Worm (Caenorhabditis elegans) whole organism, L4 larva: ENCODE results near the gene fbxa-63.

Experiments used
- F44E2.7 ChIP-seq: fragments of 200-800 bp; sonication (Bioruptor generic); IDR thresholded peaks from 2 replicates; pipeline ENCODE4 v2.1.2; 2022; ENCODE audit warnings: missing genetic modification characterization, missing compliant biosample characterization
- F49E8.2 ChIP-seq: sonication (generic microtip); optimal IDR thresholded peaks from 2 replicates; lab custom pipeline; 2016; ENCODE audit warnings: missing compliant biosample characterization, mild to moderate bottlenecking, missing genetic modification characterization, borderline replicate concordance
- R02D3.7 ChIP-seq: fragments of 150-350 bp; sonication (generic microtip); optimal IDR thresholded peaks from 3 replicates; lab custom pipeline; 2014; ENCODE audit warnings: missing biosample characterization, missing genetic modification characterization
- Y105C5A.15 ChIP-seq: fragments of 200-800 bp; sonication (Bioruptor generic); IDR thresholded peaks from 2 replicates; pipeline ENCODE4 v1.3.6; 2022; ENCODE audit warnings: missing genetic modification characterization, missing compliant biosample characterization
- Y48G9A.11 ChIP-seq: fragments of 200-800 bp; sonication (Bioruptor generic); IDR thresholded peaks from 2 replicates; pipeline ENCODE4 v1.3.6; 2022; ENCODE audit warnings: missing genetic modification reagents, missing genetic modification characterization, missing compliant biosample characterization
- Y5F2A.4 ChIP-seq: fragments of 200-800 bp; sonication (Bioruptor generic); optimal IDR thresholded peaks from 2 replicates; lab custom pipeline; 2018; ENCODE audit warnings: mild to moderate bottlenecking, missing genetic modification characterization, missing compliant biosample characterization
- Y75B8A.6 ChIP-seq: fragments of 200-800 bp; sonication (Bioruptor generic); IDR thresholded peaks from 2 replicates; pipeline ENCODE4 v1.3.6; 2022; ENCODE audit warnings: missing genetic modification reagents, missing genetic modification characterization, missing compliant biosample characterization
- aha-1 ChIP-seq: fragments of 150-350 bp; peaks from one replicate; lab custom pipeline; 2014; ENCODE audit warnings: missing biosample characterization, missing genetic modification characterization
- arid-1 ChIP-seq: fragments of 200-800 bp; sonication (Bioruptor generic); conservative IDR thresholded peaks from 2 replicates; pipeline ENCODE4 v1.3.6; 2022; ENCODE audit warnings: missing genetic modification reagents, missing genetic modification characterization, missing compliant biosample characterization
- attf-4 ChIP-seq: sonication (generic microtip); optimal IDR thresholded peaks from 3 replicates; lab custom pipeline; 2017; ENCODE audit warnings: missing biosample characterization, missing genetic modification characterization
- ceh-44 ChIP-seq: fragments of 200-800 bp; sonication (Bioruptor generic); IDR thresholded peaks from 2 replicates; pipeline ENCODE4 v1.3.6; 2022; ENCODE audit warnings: missing genetic modification reagents, missing genetic modification characterization, missing compliant biosample characterization
- ceh-62 ChIP-seq: sonication (generic microtip); optimal IDR thresholded peaks from 2 replicates; lab custom pipeline; 2017; ENCODE audit warnings: missing biosample characterization, missing genetic modification characterization
- ceh-82 ChIP-seq: sonication (generic microtip); optimal IDR thresholded peaks from 2 replicates; lab custom pipeline; 2017; ENCODE audit warnings: missing biosample characterization, missing genetic modification characterization
- ces-1 ChIP-seq: fragments of 150-350 bp; sonication (generic microtip); optimal IDR thresholded peaks from 4 replicates; lab custom pipeline; 2014; ENCODE audit warnings: missing biosample characterization, missing genetic modification reagents, missing genetic modification characterization
- ctbp-1 ChIP-seq: fragments of 200-800 bp; sonication (Bioruptor generic); IDR thresholded peaks from 2 replicates; pipeline ENCODE4 v1.3.6; 2022; ENCODE audit warnings: missing genetic modification reagents, missing genetic modification characterization, missing compliant biosample characterization
- daf-12 ChIP-seq: fragments of 150-350 bp; optimal IDR thresholded peaks from 2 replicates; lab custom pipeline; 2014; ENCODE audit warnings: missing biosample characterization, missing genetic modification reagents, missing genetic modification characterization
- daf-16 ChIP-seq, 3 experiments: sonication (generic microtip); optimal IDR thresholded peaks; 2 replicates each; lab custom pipeline; 2016 to 2017; ENCODE audit warnings: missing genetic modification characterization in 3 of 3, missing genetic modification reagents in 3 of 3, mild to moderate bottlenecking in 2 of 3, missing compliant biosample characterization in 2 of 3, missing biosample characterization in 1 of 3, moderate library complexity in 1 of 3
- dmd-8 ChIP-seq: fragments of 200-800 bp; sonication (Bioruptor generic); IDR thresholded peaks from 2 replicates; pipeline ENCODE4 v1.3.6; 2022; ENCODE audit warnings: missing genetic modification characterization, missing compliant biosample characterization
- dve-1 ChIP-seq: sonication (generic microtip); optimal IDR thresholded peaks from 2 replicates; lab custom pipeline; 2017; ENCODE audit warnings: antibody characterized with exemption, mild to moderate bottlenecking, missing genetic modification characterization, missing compliant biosample characterization; ENCODE audit not compliant: insufficient read depth
- egl-43 ChIP-seq: fragments of 200-800 bp; sonication (Bioruptor generic); IDR thresholded peaks from 2 replicates; pipeline ENCODE4 v1.3.6; 2022; ENCODE audit warnings: missing genetic modification reagents, missing genetic modification characterization, missing compliant biosample characterization
- fkh-10 ChIP-seq: fragments of 150-350 bp; optimal IDR thresholded peaks from 2 replicates; lab custom pipeline; 2014; ENCODE audit warnings: missing biosample characterization, missing genetic modification reagents, missing genetic modification characterization
- gei-8 ChIP-seq: fragments of 200-800 bp; sonication (Bioruptor generic); optimal IDR thresholded peaks from 2 replicates; lab custom pipeline; 2018; ENCODE audit warnings: mild to moderate bottlenecking, missing genetic modification characterization, missing compliant biosample characterization
- hif-1 ChIP-seq, 2 experiments: sonication (generic microtip); optimal IDR thresholded peaks; 2 replicates each; lab custom pipeline; 2016 to 2017; ENCODE audit warnings: missing compliant biosample characterization in 2 of 2, missing genetic modification characterization in 2 of 2, missing genetic modification reagents in 2 of 2, missing genotype in 2 of 2, mild to moderate bottlenecking in 1 of 2
- hlh-30 ChIP-seq: sonication (generic microtip); optimal IDR thresholded peaks from 2 replicates; lab custom pipeline; 2017; ENCODE audit warnings: antibody characterized with exemption, mild to moderate bottlenecking, missing genetic modification characterization, missing compliant biosample characterization; ENCODE audit not compliant: insufficient read depth
- hmg-1.1 ChIP-seq: fragments of 200-800 bp; sonication (Bioruptor generic); IDR thresholded peaks from 2 replicates; pipeline ENCODE4 v1.3.6; 2022; ENCODE audit warnings: missing genetic modification reagents, missing genetic modification characterization, missing compliant biosample characterization
- lin-1 ChIP-seq: fragments of 200-800 bp; sonication (Bioruptor generic); IDR thresholded peaks from 2 replicates; pipeline ENCODE4 v1.3.6; 2022; ENCODE audit warnings: missing genetic modification reagents, missing genetic modification characterization, missing compliant biosample characterization
- lin-29 ChIP-seq: fragments of 200-800 bp; sonication (Bioruptor generic); IDR thresholded peaks from 2 replicates; pipeline ENCODE4 v1.3.6; 2022; ENCODE audit warnings: missing genetic modification reagents, missing genetic modification characterization, missing compliant biosample characterization
- lin-39 ChIP-seq: fragments of 150-350 bp; optimal IDR thresholded peaks from 2 replicates; lab custom pipeline; 2014; ENCODE audit warnings: missing biosample characterization, missing genetic modification reagents, missing genetic modification characterization
- madf-5 ChIP-seq, 2 experiments: fragments of 200-800 bp; sonication (Bioruptor generic); IDR thresholded peaks; 2 replicates each; pipeline ENCODE4 v1.3.6; 2022; ENCODE audit warnings: missing compliant biosample characterization in 2 of 2, missing genetic modification characterization in 2 of 2
- nhr-10 ChIP-seq: fragments of 150-350 bp; optimal IDR thresholded peaks from 2 replicates; lab custom pipeline; 2014; ENCODE audit warnings: missing biosample characterization, missing genetic modification characterization
- nhr-102 ChIP-seq: sonication (generic microtip); optimal IDR thresholded peaks from 2 replicates; lab custom pipeline; 2016; ENCODE audit warnings: mild to moderate bottlenecking, missing genetic modification characterization, moderate library complexity, missing compliant biosample characterization
- nhr-25 ChIP-seq: sonication (generic microtip); optimal IDR thresholded peaks from 2 replicates; lab custom pipeline; 2017; ENCODE audit warnings: missing genetic modification characterization, mild to moderate bottlenecking, missing compliant biosample characterization, antibody characterized with exemption, moderate library complexity, borderline replicate concordance; ENCODE audit not compliant: insufficient read depth
- nhr-28 ChIP-seq: fragments of 150-350 bp; optimal IDR thresholded peaks from 2 replicates; lab custom pipeline; 2014; ENCODE audit warnings: missing biosample characterization, missing genetic modification characterization
- nhr-41 ChIP-seq: fragments of 200-800 bp; sonication (Bioruptor generic); IDR thresholded peaks from 2 replicates; pipeline ENCODE4 v1.3.6; 2022; ENCODE audit warnings: missing genetic modification reagents, missing genetic modification characterization, missing compliant biosample characterization
- nhr-48 ChIP-seq: sonication (generic microtip); optimal IDR thresholded peaks from 2 replicates; lab custom pipeline; 2016; ENCODE audit warnings: mild to moderate bottlenecking, missing genetic modification characterization, missing compliant biosample characterization
- nhr-6 ChIP-seq: fragments of 150-350 bp; optimal IDR thresholded peaks from 2 replicates; lab custom pipeline; 2014; ENCODE audit warnings: missing biosample characterization, missing genetic modification characterization
- nhr-76 ChIP-seq: fragments of 150-350 bp; optimal IDR thresholded peaks from 2 replicates; lab custom pipeline; 2014; ENCODE audit warnings: missing biosample characterization, missing genetic modification characterization
- php-3 ChIP-seq: fragments of 200-800 bp; sonication (Bioruptor generic); IDR thresholded peaks from 2 replicates; pipeline ENCODE4 v1.3.6; 2022; ENCODE audit warnings: missing genetic modification reagents, missing genetic modification characterization, missing compliant biosample characterization
- pqm-1 ChIP-seq: sonication (generic microtip); optimal IDR thresholded peaks from 2 replicates; lab custom pipeline; 2017; ENCODE audit warnings: missing biosample characterization, missing genetic modification characterization
- rbr-2 ChIP-seq: sonication (generic microtip); optimal IDR thresholded peaks from 2 replicates; lab custom pipeline; 2016; ENCODE audit warnings: missing genotype, missing genetic modification characterization, missing compliant biosample characterization
- saeg-2 ChIP-seq: fragments of 200-800 bp; sonication (Bioruptor generic); IDR thresholded peaks from 2 replicates; pipeline ENCODE4 v1.3.6; 2022; ENCODE audit warnings: missing genetic modification reagents, missing genetic modification characterization, missing compliant biosample characterization
- sdz-12 ChIP-seq: fragments of 200-800 bp; sonication (Bioruptor generic); optimal IDR thresholded peaks from 2 replicates; lab custom pipeline; 2018; ENCODE audit warnings: mild to moderate bottlenecking, missing genetic modification characterization, missing compliant biosample characterization
- set-16 ChIP-seq: fragments of 200-800 bp; sonication (Bioruptor generic); IDR thresholded peaks from 2 replicates; pipeline ENCODE4 v1.3.6; 2022; ENCODE audit warnings: missing genetic modification reagents, missing genetic modification characterization, missing compliant biosample characterization
- skn-1 ChIP-seq: fragments of 150-350 bp; optimal IDR thresholded peaks from 2 replicates; lab custom pipeline; 2014; ENCODE audit warnings: missing biosample characterization, missing genetic modification characterization
- snpc-1.2 ChIP-seq: fragments of 200-800 bp; sonication (Bioruptor generic); IDR thresholded peaks from 2 replicates; pipeline ENCODE4 v1.3.6; 2022; ENCODE audit warnings: missing genetic modification reagents, missing genetic modification characterization, missing compliant biosample characterization
- spr-1 ChIP-seq: sonication (generic microtip); optimal IDR thresholded peaks from 2 replicates; lab custom pipeline; 2016; ENCODE audit warnings: mild to moderate bottlenecking, missing genetic modification characterization, missing compliant biosample characterization
- tra-1 ChIP-seq: fragments of 200-800 bp; sonication (Bioruptor generic); IDR thresholded peaks from 2 replicates; pipeline ENCODE4 v1.3.6; 2022; ENCODE audit warnings: missing genetic modification reagents, missing genetic modification characterization, missing compliant biosample characterization
- unc-39 ChIP-seq: sonication (generic microtip); optimal IDR thresholded peaks from 2 replicates; lab custom pipeline; 2017; ENCODE audit warnings: missing biosample characterization, missing genetic modification characterization
- vab-7 ChIP-seq: fragments of 200-800 bp; sonication (Bioruptor generic); IDR thresholded peaks from 2 replicates; pipeline ENCODE4 v1.3.6; 2022; ENCODE audit warnings: missing genetic modification reagents, missing genetic modification characterization, missing compliant biosample characterization
- zag-1 ChIP-seq: fragments of 150-350 bp; optimal IDR thresholded peaks from 2 replicates; lab custom pipeline; 2014; ENCODE audit warnings: missing biosample characterization, missing genetic modification characterization
- zfp-2 ChIP-seq: sonication (generic microtip); optimal IDR thresholded peaks from 2 replicates; lab custom pipeline; 2016; ENCODE audit warnings: mild to moderate bottlenecking, missing genetic modification characterization, missing compliant biosample characterization
- zip-2 ChIP-seq: fragments of 150-350 bp; optimal IDR thresholded peaks from 2 replicates; lab custom pipeline; 2014; ENCODE audit warnings: missing biosample characterization, missing genetic modification characterization

Gene fbxa-63

DNA sequence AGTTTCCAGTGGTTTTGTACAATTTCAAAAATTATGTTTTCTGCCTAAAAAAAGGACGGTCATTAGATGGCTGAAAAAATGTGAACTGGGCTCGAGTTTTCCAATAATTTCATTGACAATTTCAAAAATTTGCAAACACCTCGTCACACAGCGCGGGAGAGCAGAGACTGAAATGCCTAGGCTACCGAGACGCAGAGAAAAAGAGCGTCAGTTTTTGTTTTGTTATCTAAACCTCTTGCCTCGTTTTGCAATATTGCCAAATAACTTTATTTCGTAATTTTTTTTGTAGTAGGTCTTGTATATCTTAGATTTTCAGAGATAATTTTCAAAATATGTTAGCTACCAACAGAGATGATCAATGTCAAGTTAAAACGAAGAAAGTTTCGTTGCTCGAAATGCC, at the start of gene fbxa-63:
TSS of gene fbxa-63 (plus strand) at position 310 of the 400 bp plus-strand sequence.
- no peak for TF ChIP-seq nhr-102
- TF ChIP-seq zag-1: no peak
- no peak for TF ChIP-seq skn-1
- no peak for TF ChIP-seq egl-43 (GFP tag; lab: Robert Waterston, UW)
- no peak for TF ChIP-seq hif-1 (tag; optimal IDR thresholded peaks at IDR 0.05; lab: Kevin White, UChicago)
- TF ChIP-seq Y105C5A.15 (GFP tag; lab: Robert Waterston, UW): no peak
- no peak for TF ChIP-seq ceh-82 (tag; lab: Kevin White, UChicago)
- TF ChIP-seq aha-1: peak; percentile 43
- TF ChIP-seq ceh-44 (GFP tag; lab: Robert Waterston, UW): no peak
- TF ChIP-seq tra-1: no peak
- no peak for TF ChIP-seq nhr-10 (tag; lab: Kevin White, UChicago)
- no peak for TF ChIP-seq nhr-25 (tag; lab: Kevin White, UChicago)
- TF ChIP-seq ceh-62 (tag; lab: Kevin White, UChicago): no peak
- TF ChIP-seq vab-7: no peak
- TF ChIP-seq arid-1 (GFP tag; lab: Robert Waterston, UW): no peak
- TF ChIP-seq snpc-1.2 (GFP tag; lab: Robert Waterston, UW): no peak
- TF ChIP-seq unc-39 (tag; lab: Kevin White, UChicago): no peak
- TF ChIP-seq Y5F2A.4 (GFP tag; lab: Kevin White, UChicago): no peak
- no peak for TF ChIP-seq dmd-8 (GFP tag; lab: Robert Waterston, UW)
- TF ChIP-seq saeg-2 (GFP tag; lab: Robert Waterston, UW): no peak
- no peak for TF ChIP-seq daf-12 (tag; lab: Kevin White, UChicago)
- TF ChIP-seq fkh-10 (GFP tag; lab: Kevin White, UChicago): peak; percentile 11
- no peak for TF ChIP-seq nhr-48
- no peak for TF ChIP-seq set-16
- no peak for TF ChIP-seq R02D3.7 (tag; lab: Kevin White, UChicago)
- no peak for TF ChIP-seq sdz-12 (GFP tag; lab: Kevin White, UChicago)
- TF ChIP-seq nhr-76 (tag; lab: Kevin White, UChicago): no peak
- no peak for TF ChIP-seq spr-1 (tag; lab: Kevin White, UChicago)
- no peak for TF ChIP-seq zfp-2 (tag; lab: Kevin White, UChicago)
- no peak for TF ChIP-seq lin-29 (GFP tag; lab: Robert Waterston, UW)
- TF ChIP-seq hmg-1.1: no peak
- TF ChIP-seq hlh-30: peak; percentile 24
- TF ChIP-seq Y48G9A.11 (GFP tag; lab: Robert Waterston, UW): no peak
- peak; percentile 94 for TF ChIP-seq zip-2 (tag; lab: Kevin White, UChicago)
- no peak for TF ChIP-seq gei-8
- no peak for TF ChIP-seq rbr-2 (tag; lab: Kevin White, UChicago)
- TF ChIP-seq lin-39 (tag; lab: Kevin White, UChicago): no peak
- TF ChIP-seq pqm-1 (tag; lab: Kevin White, UChicago): no peak
- TF ChIP-seq madf-5 (GFP tag; IDR thresholded peaks at IDR 0.05; lab: Robert Waterston, UW): no peak
- TF ChIP-seq daf-16 (GFP tag; optimal IDR thresholded peaks at IDR 0.05; lab: Kevin White, UChicago): no peak
- peak; percentile 39 for TF ChIP-seq daf-16 (tag; optimal IDR thresholded peaks at IDR 0.05; lab: Kevin White, UChicago)
- TF ChIP-seq nhr-41 (GFP tag; lab: Robert Waterston, UW): no peak
- no peak for TF ChIP-seq ctbp-1 (GFP tag; lab: Robert Waterston, UW)
- TF ChIP-seq F44E2.7 (GFP tag; lab: Robert Waterston, UW): no peak
- peak; percentile 14 for TF ChIP-seq dve-1 (tag; lab: Kevin White, UChicago)
- TF ChIP-seq F49E8.2: no peak
- TF ChIP-seq nhr-28 (tag; lab: Kevin White, UChicago): peak; percentile 43
- no peak for TF ChIP-seq php-3 (GFP tag; lab: Robert Waterston, UW)
- TF ChIP-seq Y75B8A.6 (GFP tag; lab: Robert Waterston, UW): no peak
- no peak for TF ChIP-seq attf-4 (tag; lab: Kevin White, UChicago)
- no peak for TF ChIP-seq nhr-6 (tag; lab: Kevin White, UChicago)
- no peak for TF ChIP-seq lin-1
- TF ChIP-seq ces-1: no peak
